Fruit fly (Drosophila melanogaster) whole organism, wandering third instar larva: ENCODE results near the gene CG14721.

Source experiments
- Abd-B ChIP-seq: fragments of >200 bp; optimal IDR thresholded peaks from 2 replicates; lab custom pipeline; 2017; ENCODE audit warnings: missing biosample characterization, missing genetic modification characterization
- CG32264 ChIP-seq: fragments of 200-800 bp; sonication (Bioruptor generic); optimal IDR thresholded peaks from 2 replicates; lab custom pipeline; 2016; ENCODE audit warnings: missing biosample characterization, missing genetic modification characterization
- CG9705 ChIP-seq: fragments of 200-800 bp; sonication (Bioruptor generic); optimal IDR thresholded peaks from 2 replicates; lab custom pipeline; 2018; ENCODE audit warnings: missing biosample characterization, mild to moderate bottlenecking, missing genetic modification characterization
- CrebA ChIP-seq: fragments of 200-800 bp; sonication (Bioruptor generic); optimal IDR thresholded peaks from 2 replicates; lab custom pipeline; 2016; ENCODE audit warnings: missing biosample characterization, mild to moderate bottlenecking, missing genetic modification characterization, borderline replicate concordance
- Dfd ChIP-seq: fragments of >200 bp; optimal IDR thresholded peaks from 2 replicates; lab custom pipeline; 2017; ENCODE audit warnings: missing biosample characterization, missing genetic modification characterization
- Dif ChIP-seq: fragments of 200-275, 200-300 bp; sonication (Bioruptor generic); optimal IDR thresholded peaks from 2 replicates; lab custom pipeline; 2018; ENCODE audit warnings: missing biosample characterization, missing genetic modification characterization; ENCODE audit not compliant: partially characterized antibody
- GATAd ChIP-seq: sonication (Bioruptor generic); optimal IDR thresholded peaks from 2 replicates; lab custom pipeline; 2016; ENCODE audit warnings: missing biosample characterization, missing genetic modification characterization
- HLH106 ChIP-seq: fragments of 200-800 bp; optimal IDR thresholded peaks from 3 replicates; lab custom pipeline; 2019; ENCODE audit warnings: missing biosample characterization, mild to moderate bottlenecking, missing genetic modification characterization, moderate library complexity
- Hnf4 ChIP-seq: fragments of 200-800 bp; sonication (Bioruptor generic); optimal IDR thresholded peaks from 2 replicates; lab custom pipeline; 2016; ENCODE audit warnings: missing biosample characterization, mild to moderate bottlenecking, missing genetic modification characterization
- Hr78 ChIP-seq: fragments of >200 bp; optimal IDR thresholded peaks from 2 replicates; lab custom pipeline; 2017; ENCODE audit warnings: missing biosample characterization, missing genetic modification characterization
- Hr83 ChIP-seq: fragments of 200-300 bp; sonication (Bioruptor generic); optimal IDR thresholded peaks from 2 replicates; lab custom pipeline; 2016; ENCODE audit warnings: missing biosample characterization, mild to moderate bottlenecking, missing genetic modification characterization, moderate library complexity; ENCODE audit not compliant: poor library complexity, severe bottlenecking
- Jra ChIP-seq: sonication (Bioruptor generic); optimal IDR thresholded peaks from 2 replicates; lab custom pipeline; 2016; ENCODE audit warnings: missing biosample characterization, missing genetic modification characterization
- Mio ChIP-seq: sonication (Bioruptor generic); optimal IDR thresholded peaks from 2 replicates; lab custom pipeline; 2016; ENCODE audit warnings: missing biosample characterization, missing genetic modification characterization
- Myc ChIP-seq: fragments of >200 bp; optimal IDR thresholded peaks from 2 replicates; lab custom pipeline; 2017
- N ChIP-seq: fragments of >200 bp; optimal IDR thresholded peaks from 2 replicates; lab custom pipeline; 2018; ENCODE audit warnings: missing biosample characterization, missing external identifiers, missing genetic modification characterization
- OdsH ChIP-seq: fragments of 200-800 bp; sonication (Bioruptor generic); optimal IDR thresholded peaks from 2 replicates; lab custom pipeline; 2016; ENCODE audit warnings: missing biosample characterization, mild to moderate bottlenecking, missing genetic modification characterization
- Rel ChIP-seq, 2 experiments: fragments of 200-800 bp; sonication (Bioruptor generic) in 1 of 2; optimal IDR thresholded peaks; 2 replicates in 1 of 2; 3 replicates in 1 of 2; lab custom pipeline; 2016 to 2019; ENCODE audit warnings: mild to moderate bottlenecking in 2 of 2, missing biosample characterization in 2 of 2, missing genetic modification characterization in 2 of 2, moderate library complexity in 1 of 2
- Sp1 ChIP-seq: fragments of 200-800 bp; sonication (Bioruptor generic); optimal IDR thresholded peaks from 3 replicates; lab custom pipeline; 2019; ENCODE audit warnings: missing biosample characterization, mild to moderate bottlenecking, missing genetic modification characterization, moderate library complexity
- Vsx2 ChIP-seq: fragments of 200-300, 225-300 bp; sonication (Bioruptor generic); optimal IDR thresholded peaks from 2 replicates; lab custom pipeline; 2018; ENCODE audit warnings: missing biosample characterization, missing genetic modification characterization; ENCODE audit not compliant: partially characterized antibody
- br ChIP-seq: fragments of 200-800 bp; sonication (Bioruptor generic); optimal IDR thresholded peaks from 2 replicates; lab custom pipeline; 2016; ENCODE audit warnings: missing biosample characterization, missing genetic modification characterization
- brk ChIP-seq: fragments of 200-800 bp; sonication (Bioruptor generic); optimal IDR thresholded peaks from 2 replicates; lab custom pipeline; 2016; ENCODE audit warnings: missing biosample characterization, mild to moderate bottlenecking, missing genetic modification characterization
- dl ChIP-seq, 2 experiments: fragments of 175-275, 200-275 bp in 1 of 2; fragments of 200-275 bp in 1 of 2; sonication (Bioruptor generic); optimal IDR thresholded peaks; lab custom pipeline; 2018; ENCODE audit warnings: mild to moderate bottlenecking in 2 of 2, missing biosample characterization in 2 of 2, missing genetic modification characterization in 2 of 2, moderate library complexity in 2 of 2; ENCODE audit not compliant: partially characterized antibody in 2 of 2, insufficient read depth in 1 of 2
- dmrt93B ChIP-seq: fragments of 200-800 bp; sonication (Bioruptor generic); optimal IDR thresholded peaks from 2 replicates; lab custom pipeline; 2018; ENCODE audit warnings: missing biosample characterization, mild to moderate bottlenecking, missing genetic modification characterization
- dsf ChIP-seq: sonication (Bioruptor generic); optimal IDR thresholded peaks from 2 replicates; lab custom pipeline; 2016; ENCODE audit warnings: missing biosample characterization, missing genetic modification characterization, borderline replicate concordance
- ey ChIP-seq: fragments of 200-800 bp; sonication (Bioruptor generic); optimal IDR thresholded peaks from 2 replicates; lab custom pipeline; 2016; ENCODE audit warnings: missing biosample characterization, missing genetic modification characterization
- foxo ChIP-seq, 2 experiments: fragments of 200-800 bp; sonication (Bioruptor generic); optimal IDR thresholded peaks; 2 replicates in 1 of 2; 3 replicates in 1 of 2; lab custom pipeline; 2016 to 2017; ENCODE audit warnings: missing biosample characterization in 2 of 2, missing genetic modification characterization in 2 of 2
- fru ChIP-seq: fragments of 200-800 bp; sonication (Bioruptor generic); optimal IDR thresholded peaks from 3 replicates; lab custom pipeline; 2016; ENCODE audit warnings: missing biosample characterization, mild to moderate bottlenecking, missing genetic modification characterization
- h ChIP-seq: fragments of 200-800 bp; sonication (Bioruptor generic); optimal IDR thresholded peaks from 3 replicates; lab custom pipeline; 2016; ENCODE audit warnings: missing biosample characterization, mild to moderate bottlenecking, missing genetic modification characterization
- jim ChIP-seq: fragments of 175-275, 200-325 bp; sonication (Bioruptor generic); optimal IDR thresholded peaks from 2 replicates; lab custom pipeline; 2016; ENCODE audit warnings: missing biosample characterization, mild to moderate bottlenecking, missing genetic modification characterization
- lola ChIP-seq: fragments of >200 bp; optimal IDR thresholded peaks from 2 replicates; lab custom pipeline; 2017; ENCODE audit warnings: missing biosample characterization, missing genetic modification characterization
- pan ChIP-seq: fragments of >200 bp; optimal IDR thresholded peaks from 2 replicates; lab custom pipeline; 2017
- psq ChIP-seq: fragments of 200-800 bp; sonication (Bioruptor generic); optimal IDR thresholded peaks from 3 replicates; lab custom pipeline; 2017; ENCODE audit warnings: missing biosample characterization, mild to moderate bottlenecking, missing genetic modification characterization, moderate library complexity
- rgr ChIP-seq: fragments of 200-800 bp; sonication (Bioruptor generic); optimal IDR thresholded peaks from 3 replicates; lab custom pipeline; 2016; ENCODE audit warnings: missing biosample characterization, mild to moderate bottlenecking, missing genetic modification characterization
- sage ChIP-seq: fragments of 200-800 bp; sonication (Bioruptor generic); optimal IDR thresholded peaks from 2 replicates; lab custom pipeline; 2016; ENCODE audit warnings: missing biosample characterization, mild to moderate bottlenecking, missing genetic modification characterization
- sv ChIP-seq: fragments of 200-800 bp; sonication (Bioruptor generic); optimal IDR thresholded peaks from 3 replicates; lab custom pipeline; 2016; ENCODE audit warnings: missing biosample characterization, missing genetic modification characterization
- tai ChIP-seq: sonication (Bioruptor generic); optimal IDR thresholded peaks from 2 replicates; lab custom pipeline; 2016; ENCODE audit warnings: missing biosample characterization, missing genetic modification characterization
- usp ChIP-seq: fragments of >200 bp; optimal IDR thresholded peaks from 2 replicates; lab custom pipeline; 2017; ENCODE audit warnings: missing biosample characterization, missing genetic modification characterization
- woc ChIP-seq: sonication (Bioruptor generic); optimal IDR thresholded peaks from 2 replicates; lab custom pipeline; 2016; ENCODE audit warnings: missing biosample characterization, mild to moderate bottlenecking, missing genetic modification characterization

Gene CG14721

dm6 chr3R:11751756-11752155 lies 16.5 kb downstream of the CG14721 start:
- TF ChIP-seq Hr83 (GFP tag; lab: Kevin White, UChicago) = no peak
- TF ChIP-seq Hr78 = no peak
- TF ChIP-seq Myc (lab: Kevin White, UChicago) = no peak
- TF ChIP-seq CrebA (GFP tag; lab: Kevin White, UChicago) = no peak
- peak; percentile 15 for TF ChIP-seq rgr (GFP tag; lab: Kevin White, UChicago)
- TF ChIP-seq lola = no peak
- no peak for TF ChIP-seq dl (GFP tag; optimal IDR thresholded peaks at IDR 0.05; lab: Kevin White, UChicago; ENCODE audit: insufficient read depth in 1 of 2, partially characterized antibody in 2 of 2)
- TF ChIP-seq h (GFP tag; lab: Kevin White, UChicago) = peak; percentile 5
- no peak for TF ChIP-seq Vsx2 (GFP tag; lab: Kevin White, UChicago)

- no peak for TF ChIP-seq CrebA (GFP tag; lab: Kevin White, UChicago)
- TF ChIP-seq, all 38 proteins: peak for 0
Measured at dm6 chr3R:11756762-11757161, 21.5 kb downstream of the CG14721 start.

- TF ChIP-seq Hr83 (GFP tag; lab: Kevin White, UChicago) (peak; percentile 26), h (GFP tag; lab: Kevin White, UChicago) (peak; percentile 26), foxo (GFP tag; optimal IDR thresholded peaks at IDR 0.05; lab: Kevin White, UChicago) (no peak)
Measured at dm6 chr3R:11757197-11757856, 22.1 kb downstream of the CG14721 start.

dm6 chr3R:11758160-11758506 lies 22.9 kb downstream of the CG14721 start:
- TF ChIP-seq Dfd (GFP tag; lab: Kevin White, UChicago) (no peak), Rel (GFP tag; optimal IDR thresholded peaks at IDR 0.05; lab: Kevin White, UChicago) (peak; percentile 5), Rel (tag; optimal IDR thresholded peaks at IDR 0.05; lab: Kevin White, UChicago) (no peak)

- TF ChIP-seq Myc (lab: Kevin White, UChicago) (no peak), brk (GFP tag; lab: Kevin White, UChicago) (no peak), dsf (GFP tag; lab: Kevin White, UChicago) (no peak), psq (peak; percentile 45), OdsH (peak; percentile 43), sage (peak; percentile 56), CG9705 (no peak), CG32264 (GFP tag; lab: Kevin White, UChicago) (no peak), dl (GFP tag; optimal IDR thresholded peaks at IDR 0.05; lab: Kevin White, UChicago; ENCODE audit: insufficient read depth in 1 of 2, partially characterized antibody in 2 of 2) (peak; percentile 16 to 67), N (no peak), Dfd (GFP tag; lab: Kevin White, UChicago) (no peak), Abd-B (GFP tag; lab: Kevin White, UChicago) (no peak), HLH106 (peak; percentile 51), pan (no peak), Mio (GFP tag; lab: Kevin White, UChicago) (no peak), br (GFP tag; lab: Kevin White, UChicago) (no peak), Hr78 (no peak), tai (peak; percentile 37), rgr (GFP tag; lab: Kevin White, UChicago) (peak; percentile 54), h (GFP tag; lab: Kevin White, UChicago) (peak; percentile 16), Dif (GFP tag; lab: Kevin White, UChicago) (peak; percentile 74), GATAd (no peak), Vsx2 (GFP tag; lab: Kevin White, UChicago) (no peak), jim (GFP tag; lab: Kevin White, UChicago) (no peak), ey (GFP tag; lab: Kevin White, UChicago) (peak; percentile 43), usp (GFP tag; lab: Kevin White, UChicago) (no peak), Rel (GFP tag; optimal IDR thresholded peaks at IDR 0.05; lab: Kevin White, UChicago) (no peak), Rel (tag; optimal IDR thresholded peaks at IDR 0.05; lab: Kevin White, UChicago) (no peak), dmrt93B (no peak), lola (no peak), woc (GFP tag; lab: Kevin White, UChicago) (peak; percentile 73), CrebA (GFP tag; lab: Kevin White, UChicago) (no peak), sv (GFP tag; lab: Kevin White, UChicago) (no peak), fru (GFP tag; lab: Kevin White, UChicago) (peak; percentile 84), Sp1 (peak; percentile 48), Jra (GFP tag; lab: Kevin White, UChicago) (no peak), Hnf4 (GFP tag; lab: Kevin White, UChicago) (peak; percentile 22)
Measured at dm6 chr3R:11758507-11759184, 23.4 kb downstream of the CG14721 start.
